Worm (Caenorhabditis elegans) whole organism, mixed stage, embryonic: ENCODE measurements around the gene T16G1.2.

ENCODE experiments used
- M03D4.4 ChIP-seq: sonication (generic microtip); optimal IDR thresholded peaks from 2 replicates; lab custom pipeline; 2017; ENCODE audit warnings: mild to moderate bottlenecking, missing genetic modification characterization, missing compliant biosample characterization
- bed-3 ChIP-seq: fragments of 200-800 bp; sonication (Bioruptor generic); optimal IDR thresholded peaks from 3 replicates; lab custom pipeline; 2018; ENCODE audit warnings: mild to moderate bottlenecking, missing genetic modification characterization, moderate library complexity, missing compliant biosample characterization
- blmp-1 ChIP-seq: fragments of 150-350 bp; optimal IDR thresholded peaks from 2 replicates; lab custom pipeline; 2014; ENCODE audit warnings: missing biosample characterization, missing genetic modification characterization
- ceh-39 ChIP-seq: fragments of 150-350 bp; optimal IDR thresholded peaks from 2 replicates; lab custom pipeline; 2014; ENCODE audit warnings: missing biosample characterization, missing genetic modification characterization
- cnd-1 ChIP-seq: fragments of 200-800 bp; sonication (Bioruptor generic); optimal IDR thresholded peaks from 2 replicates; lab custom pipeline; 2018; ENCODE audit warnings: mild to moderate bottlenecking, missing genetic modification characterization, missing compliant biosample characterization
- drap-1 ChIP-seq: fragments of 200-800 bp; sonication (Bioruptor generic); optimal IDR thresholded peaks from 3 replicates; lab custom pipeline; 2018; ENCODE audit warnings: mild to moderate bottlenecking, missing genetic modification characterization, missing compliant biosample characterization
- elt-1 ChIP-seq: sonication (generic microtip); optimal IDR thresholded peaks from 2 replicates; lab custom pipeline; 2017; ENCODE audit warnings: missing genetic modification characterization, mild to moderate bottlenecking, missing compliant biosample characterization, antibody characterized with exemption, moderate library complexity, borderline replicate concordance; ENCODE audit not compliant: insufficient read depth
- elt-3 ChIP-seq: fragments of 150-350 bp; optimal IDR thresholded peaks from 2 replicates; lab custom pipeline; 2014; ENCODE audit warnings: missing biosample characterization, missing genetic modification characterization
- flh-1 ChIP-seq: fragments of 200-800 bp; sonication (Bioruptor generic); optimal IDR thresholded peaks from 2 replicates; lab custom pipeline; 2018; ENCODE audit warnings: mild to moderate bottlenecking, missing genetic modification characterization, moderate library complexity, missing compliant biosample characterization
- ham-2 ChIP-seq: fragments of 200-800 bp; sonication (Bioruptor generic); optimal IDR thresholded peaks from 2 replicates; lab custom pipeline; 2018; ENCODE audit warnings: mild to moderate bottlenecking, missing genetic modification characterization, missing compliant biosample characterization
- hlh-1 ChIP-seq: fragments of 150-350 bp; optimal IDR thresholded peaks from 2 replicates; lab custom pipeline; 2014; ENCODE audit warnings: missing biosample characterization, missing genetic modification reagents, missing genetic modification characterization
- lin-13 ChIP-seq: fragments of 150-350 bp; optimal IDR thresholded peaks from 2 replicates; lab custom pipeline; 2014; ENCODE audit warnings: missing biosample characterization, missing genetic modification characterization
- lin-32 ChIP-seq: fragments of 200-800 bp; sonication (Bioruptor generic); optimal IDR thresholded peaks from 2 replicates; lab custom pipeline; 2018; ENCODE audit warnings: mild to moderate bottlenecking, missing genetic modification characterization, missing compliant biosample characterization
- lsy-2 ChIP-seq: fragments of 150-350 bp; optimal IDR thresholded peaks from 2 replicates; lab custom pipeline; 2014; ENCODE audit warnings: missing biosample characterization, missing genetic modification characterization
- mab-5 ChIP-seq: fragments of 150-350 bp; optimal IDR thresholded peaks from 2 replicates; lab custom pipeline; 2014; ENCODE audit warnings: missing biosample characterization, missing genetic modification characterization
- mep-1 ChIP-seq: fragments of 150-350 bp; optimal IDR thresholded peaks from 2 replicates; lab custom pipeline; 2017; ENCODE audit warnings: missing biosample characterization, missing genetic modification reagents, missing genetic modification characterization, inconsistent platforms
- nhr-12 ChIP-seq: fragments of 150-350 bp; optimal IDR thresholded peaks from 2 replicates; lab custom pipeline; 2014; ENCODE audit warnings: missing biosample characterization, missing genetic modification characterization
- nhr-2 ChIP-seq: fragments of 150-350 bp; optimal IDR thresholded peaks from 2 replicates; lab custom pipeline; 2014; ENCODE audit warnings: missing biosample characterization, missing genetic modification characterization
- nhr-237 ChIP-seq: fragments of 150-350 bp; optimal IDR thresholded peaks from 2 replicates; lab custom pipeline; 2014; ENCODE audit warnings: missing biosample characterization, missing genetic modification characterization
- nhr-28 ChIP-seq: fragments of 150-350 bp; optimal IDR thresholded peaks from 2 replicates; lab custom pipeline; 2014; ENCODE audit warnings: missing biosample characterization, missing genetic modification characterization
- nhr-76 ChIP-seq: sonication (generic microtip); optimal IDR thresholded peaks from 2 replicates; lab custom pipeline; 2017; ENCODE audit warnings: missing biosample characterization, missing genetic modification characterization
- pha-4 ChIP-seq: fragments of 150-350 bp; optimal IDR thresholded peaks from 2 replicates; lab custom pipeline; 2018; ENCODE audit warnings: missing biosample characterization, missing genetic modification reagents, missing genetic modification characterization
- sem-2 ChIP-seq: fragments of 200-800 bp; sonication (Bioruptor generic); optimal IDR thresholded peaks from 2 replicates; lab custom pipeline; 2018; ENCODE audit warnings: mild to moderate bottlenecking, missing genetic modification characterization, missing compliant biosample characterization
- snpc-4 ChIP-seq: fragments of 150-350 bp; optimal IDR thresholded peaks from 2 replicates; lab custom pipeline; 2014; ENCODE audit warnings: missing biosample characterization, missing genetic modification characterization
- sptf-1 ChIP-seq: sonication (generic microtip); optimal IDR thresholded peaks from 2 replicates; lab custom pipeline; 2017; ENCODE audit warnings: mild to moderate bottlenecking, missing genetic modification characterization, moderate library complexity, missing compliant biosample characterization
- tbx-8 ChIP-seq: fragments of 200-800 bp; sonication (Bioruptor generic); optimal IDR thresholded peaks from 2 replicates; lab custom pipeline; 2018; ENCODE audit warnings: mild to moderate bottlenecking, missing genetic modification characterization, moderate library complexity, missing compliant biosample characterization
- unc-39 ChIP-seq: fragments of 150-350 bp; optimal IDR thresholded peaks from 2 replicates; lab custom pipeline; 2014; ENCODE audit warnings: missing biosample characterization, missing genetic modification characterization
- unc-62 ChIP-seq: fragments of 150-350 bp; optimal IDR thresholded peaks from 2 replicates; lab custom pipeline; 2014; ENCODE audit warnings: missing biosample characterization, missing genetic modification reagents, missing genetic modification characterization
- zip-8 ChIP-seq: fragments of 150-350 bp; optimal IDR thresholded peaks from 2 replicates; lab custom pipeline; 2014; ENCODE audit warnings: missing biosample characterization, missing genetic modification characterization
- ztf-11 ChIP-seq: fragments of 150-350 bp; optimal IDR thresholded peaks from 2 replicates; lab custom pipeline; 2014; ENCODE audit warnings: missing biosample characterization, missing genetic modification characterization

The T16G1.2 gene

DNA sequence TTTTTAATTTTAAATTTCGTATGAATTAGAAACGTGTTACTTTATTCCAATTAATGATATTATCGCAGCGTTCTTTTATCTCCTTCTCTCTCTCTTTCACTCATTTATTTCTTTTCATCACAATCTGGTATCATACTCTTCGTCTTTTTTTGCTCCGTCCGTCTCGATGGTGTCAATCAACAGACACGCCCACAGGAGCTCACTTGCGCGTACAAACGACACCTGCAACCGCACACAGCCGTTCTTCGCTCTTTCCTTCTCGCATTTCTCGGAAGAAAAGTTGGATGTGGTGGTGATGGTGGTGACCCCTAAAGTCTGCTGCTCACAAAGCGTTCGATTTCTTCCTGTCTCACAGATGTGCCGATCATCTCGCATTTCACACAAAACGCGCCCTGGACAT, 20.7 kb upstream of the T16G1.2 start:
- peak; percentile 89 for TF ChIP-seq hlh-1
- TF ChIP-seq sem-2 (GFP tag; lab: Kevin White, UChicago): no peak
- no peak for TF ChIP-seq mab-5 (tag; lab: Kevin White, UChicago)
- TF ChIP-seq cnd-1 (tag; lab: Kevin White, UChicago): no peak
- no peak for TF ChIP-seq nhr-12 (tag; lab: Kevin White, UChicago)
- TF ChIP-seq pha-4 (tag; lab: Kevin White, UChicago): no peak
- TF ChIP-seq, all 35 proteins: peak for 1

DNA sequence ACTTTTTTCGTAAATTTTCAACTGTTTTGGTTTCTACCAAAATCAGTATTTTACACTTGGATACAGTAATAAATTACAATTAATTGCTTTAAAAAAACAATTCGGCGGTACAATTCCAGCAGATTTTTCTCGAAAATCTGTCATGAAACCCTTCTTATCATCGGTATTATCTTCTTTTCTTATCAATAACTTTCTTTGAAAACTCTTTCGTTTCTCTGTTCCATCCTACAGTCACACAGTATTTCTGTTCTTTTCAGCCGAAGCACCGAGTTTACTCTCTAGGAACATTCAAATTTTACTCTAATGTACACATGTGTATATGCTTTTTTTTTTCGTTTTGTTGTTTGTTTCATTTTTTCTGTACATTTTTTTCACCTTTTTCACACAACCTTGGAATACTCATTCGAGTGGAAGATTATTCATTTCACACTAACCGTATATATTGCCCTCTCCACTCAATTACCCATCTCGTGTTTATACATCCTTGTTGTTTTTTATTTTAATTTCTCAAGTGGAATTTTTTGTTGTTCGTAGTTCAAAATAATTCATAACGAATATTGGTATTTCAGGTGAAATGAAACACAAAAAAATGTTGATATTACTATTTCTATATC, 19.6 kb upstream of the T16G1.2 start, which contains the start of gene nid-1:
Gene nid-1 (plus strand): TSS at position 564 of the 614 bp plus-strand sequence.
- TF ChIP-seq M03D4.4: no peak
- TF ChIP-seq snpc-4: no peak
- TF ChIP-seq lin-32: no peak
- no peak for TF ChIP-seq lin-13 (tag; lab: Kevin White, UChicago)
- no peak for TF ChIP-seq elt-3 (tag; lab: Kevin White, UChicago)
- no peak for TF ChIP-seq bed-3 (GFP tag; lab: Kevin White, UChicago)
- TF ChIP-seq ceh-39 (tag; lab: Kevin White, UChicago): no peak
- no peak for TF ChIP-seq zip-8
- no peak for TF ChIP-seq elt-1
- TF ChIP-seq nhr-28 (tag; lab: Kevin White, UChicago): no peak
- no peak for TF ChIP-seq nhr-237 (tag; lab: Kevin White, UChicago)
- TF ChIP-seq nhr-2 (tag; lab: Kevin White, UChicago): no peak
- no peak for TF ChIP-seq sptf-1
- TF ChIP-seq nhr-76: no peak
- no peak for TF ChIP-seq tbx-8
- no peak for TF ChIP-seq drap-1 (GFP tag; lab: Kevin White, UChicago)
- no peak for TF ChIP-seq ztf-11
- no peak for TF ChIP-seq mab-5 (tag; lab: Kevin White, UChicago)
- no peak for TF ChIP-seq unc-62 (GFP tag; lab: Kevin White, UChicago)
- no peak for TF ChIP-seq nhr-12 (tag; lab: Kevin White, UChicago)

DNA sequence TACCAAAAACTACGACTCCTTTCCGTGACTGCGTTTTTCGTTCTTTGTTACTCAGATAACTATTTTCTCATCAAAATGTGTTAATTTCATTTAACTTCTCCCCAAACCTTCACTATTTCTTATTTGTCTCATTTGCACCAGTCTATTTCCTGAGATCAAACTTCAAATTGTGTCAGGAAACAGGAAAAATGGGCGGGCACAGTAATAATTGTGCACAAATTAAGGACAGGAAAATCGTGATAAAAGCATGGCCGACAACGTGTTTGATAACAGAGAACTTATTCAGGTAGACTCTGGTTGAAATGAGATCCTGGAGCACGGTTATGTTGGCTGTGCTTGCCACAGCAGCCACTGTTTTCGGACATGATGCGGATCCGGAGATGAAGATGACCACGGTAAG, 9.6 kb upstream of the T16G1.2 start, which contains the start of gene lipl-1:
Gene lipl-1 (plus strand): TSS at position 282 of the 400 bp plus-strand sequence.
- TF ChIP-seq unc-39 (no peak), hlh-1 (no peak), sem-2 (GFP tag; lab: Kevin White, UChicago) (no peak), M03D4.4 (no peak), bed-3 (GFP tag; lab: Kevin White, UChicago) (no peak), snpc-4 (no peak), nhr-12 (tag; lab: Kevin White, UChicago) (no peak), blmp-1 (tag; lab: Kevin White, UChicago) (no peak), elt-1 (no peak), ham-2 (no peak)

DNA sequence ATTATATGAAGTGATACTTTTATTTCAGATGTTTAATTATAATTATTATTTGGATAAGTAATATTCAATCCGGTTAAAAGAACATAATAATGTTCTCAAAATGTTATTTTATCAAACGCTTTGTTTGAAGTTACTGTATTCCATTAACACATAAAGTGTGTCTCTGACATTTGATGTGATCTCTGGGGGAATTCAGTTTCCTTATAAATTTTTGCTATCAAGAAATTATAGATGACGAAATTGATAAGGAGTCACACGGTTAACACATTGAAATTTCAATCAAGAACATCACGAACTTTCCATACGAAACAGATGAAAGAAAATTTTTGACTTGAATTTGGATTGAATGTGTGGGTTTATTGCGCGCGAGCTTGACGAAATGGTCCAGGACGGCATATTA, 7.6 kb upstream of the T16G1.2 start:
- no peak for TF ChIP-seq nhr-237 (tag; lab: Kevin White, UChicago)
- no peak for TF ChIP-seq lin-13 (tag; lab: Kevin White, UChicago)
- TF ChIP-seq lin-32: no peak
- no peak for TF ChIP-seq drap-1 (GFP tag; lab: Kevin White, UChicago)
- TF ChIP-seq elt-1: no peak
- TF ChIP-seq nhr-12 (tag; lab: Kevin White, UChicago): no peak

DNA sequence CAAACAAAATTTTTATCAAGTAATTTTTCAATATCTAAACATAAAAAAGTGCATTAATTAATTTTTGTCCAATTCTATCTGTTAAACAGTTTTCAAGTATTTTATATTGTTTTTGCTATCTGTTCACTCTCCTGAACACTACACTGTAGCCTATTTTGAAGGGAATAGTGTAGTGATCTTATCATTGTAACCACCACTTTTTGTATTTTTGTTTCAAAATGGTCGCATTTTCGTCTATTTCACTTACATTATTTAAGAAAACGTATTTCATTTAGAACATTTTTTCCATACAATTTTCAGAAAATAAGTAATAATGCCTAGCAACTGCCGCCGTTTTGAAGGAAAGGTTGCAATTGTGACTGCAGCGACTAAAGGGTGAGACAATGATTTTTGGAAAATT, 7.0 kb upstream of the T16G1.2 start, which contains the start of gene dhrs-4:
Gene dhrs-4 (plus strand): TSS at position 301 of the 400 bp plus-strand sequence.
- TF ChIP-seq cnd-1 (tag; lab: Kevin White, UChicago) (no peak), nhr-28 (tag; lab: Kevin White, UChicago) (no peak), blmp-1 (tag; lab: Kevin White, UChicago) (no peak), mab-5 (tag; lab: Kevin White, UChicago) (no peak), nhr-12 (tag; lab: Kevin White, UChicago) (no peak)

DNA sequence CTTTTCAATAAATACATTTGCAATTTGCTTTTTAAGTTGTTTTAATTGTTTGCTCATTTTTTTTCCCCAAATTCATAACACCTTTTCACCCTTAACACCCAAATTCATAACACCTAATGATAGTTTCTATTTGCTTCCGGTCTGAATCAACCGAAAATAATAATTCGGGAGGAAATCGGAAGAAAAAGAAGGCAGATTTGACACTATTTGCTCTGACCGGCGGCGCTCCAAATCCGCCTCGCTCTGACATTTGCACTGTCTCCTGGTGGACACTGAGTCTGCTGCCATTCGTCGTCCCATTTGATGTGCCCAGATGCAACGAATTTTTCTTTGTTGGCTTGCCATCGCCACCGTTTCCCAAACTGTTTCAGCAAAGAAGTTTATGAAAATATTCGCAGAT, 5.2 kb upstream of the T16G1.2 start, which contains the start of gene pqn-67:
Gene pqn-67 (plus strand): TSS at position 301 of the 400 bp plus-strand sequence.
- TF ChIP-seq pha-4 (tag; lab: Kevin White, UChicago): no peak
- TF ChIP-seq cnd-1 (tag; lab: Kevin White, UChicago): no peak
- TF ChIP-seq mep-1 (tag; lab: Kevin White, UChicago): no peak
- no peak for TF ChIP-seq ceh-39 (tag; lab: Kevin White, UChicago)
- TF ChIP-seq flh-1 (GFP tag; lab: Kevin White, UChicago): no peak
- TF ChIP-seq lin-13 (tag; lab: Kevin White, UChicago): no peak
- no peak for TF ChIP-seq hlh-1
- no peak for TF ChIP-seq nhr-2 (tag; lab: Kevin White, UChicago)
- no peak for TF ChIP-seq mab-5 (tag; lab: Kevin White, UChicago)
- no peak for TF ChIP-seq sem-2 (GFP tag; lab: Kevin White, UChicago)
- TF ChIP-seq nhr-28 (tag; lab: Kevin White, UChicago): no peak
- TF ChIP-seq M03D4.4: no peak
- no peak for TF ChIP-seq zip-8
- TF ChIP-seq lsy-2: no peak
